Fruit fly (Drosophila melanogaster) whole organism, embryonic: ENCODE data around the gene Snapin.

Experiments used
- Awh ChIP-seq: fragments of 200-800 bp; sonication (Bioruptor generic); IDR thresholded peaks from 2 replicates; pipeline ENCODE4, ENCODE4 v1.3.6; 2022; ENCODE audit warnings: missing biosample characterization, missing genetic modification characterization
- Bdp1 ChIP-seq: fragments of 200-800 bp; sonication (Bioruptor generic); optimal IDR thresholded peaks from 3 replicates; lab custom pipeline; 2016; ENCODE audit warnings: missing biosample characterization, missing genetic modification characterization
- Blimp-1 ChIP-seq: fragments of 200-800 bp; sonication (Bioruptor generic); optimal IDR thresholded peaks from 3 replicates; lab custom pipeline; 2018; ENCODE audit warnings: missing biosample characterization, missing genetic modification characterization, mild to moderate bottlenecking, moderate library complexity, missing genetic modification reagents
- BtbVII ChIP-seq: fragments of 200-800 bp; sonication (Bioruptor generic); optimal IDR thresholded peaks from 3 replicates; lab custom pipeline; 2017; ENCODE audit warnings: missing biosample characterization, mild to moderate bottlenecking, missing genetic modification characterization
- C15 ChIP-seq: fragments of 200-800 bp; sonication (Bioruptor generic); IDR thresholded peaks from 3 replicates; pipeline ENCODE4 v1.3.6; 2022; ENCODE audit warnings: missing biosample characterization, missing genetic modification characterization
- CG1024 ChIP-seq: fragments of 200-800 bp; sonication (Bioruptor generic); IDR thresholded peaks from 2 replicates; pipeline ENCODE4 v1.3.6; 2022; ENCODE audit warnings: missing biosample characterization, missing genetic modification characterization
- CG10565 ChIP-seq: fragments of 200-800 bp; sonication (Bioruptor generic); optimal IDR thresholded peaks from 3 replicates; lab custom pipeline; 2016; ENCODE audit warnings: missing biosample characterization, mild to moderate bottlenecking, missing genetic modification characterization
- CG11696 ChIP-seq: fragments of 200-800 bp; sonication (Bioruptor generic); IDR thresholded peaks from 2 replicates; pipeline ENCODE4 v1.3.6; 2022; ENCODE audit warnings: missing biosample characterization, missing genetic modification characterization
- CG12071 ChIP-seq: fragments of 200-800 bp; sonication (Bioruptor generic); optimal IDR thresholded peaks from 3 replicates; lab custom pipeline; 2018; ENCODE audit warnings: missing biosample characterization, mild to moderate bottlenecking, missing genetic modification characterization
- CG1233 ChIP-seq: fragments of 200-800 bp; sonication (Bioruptor generic); optimal IDR thresholded peaks from 4 replicates; lab custom pipeline; 2018; ENCODE audit warnings: missing biosample characterization, mild to moderate bottlenecking, missing genetic modification characterization
- CG13296 ChIP-seq: fragments of 200-800 bp; sonication (Bioruptor generic); optimal IDR thresholded peaks from 3 replicates; lab custom pipeline; 2018; ENCODE audit warnings: missing biosample characterization, mild to moderate bottlenecking, missing genetic modification characterization
- CG15011 ChIP-seq: fragments of 200-800 bp; sonication (Bioruptor generic); optimal IDR thresholded peaks from 3 replicates; lab custom pipeline; 2018; ENCODE audit warnings: missing biosample characterization, mild to moderate bottlenecking, missing genetic modification characterization
- CG1529 ChIP-seq: fragments of 200-800 bp; sonication (Bioruptor generic); optimal IDR thresholded peaks from 3 replicates; lab custom pipeline; 2018; ENCODE audit warnings: missing biosample characterization, missing genetic modification characterization
- CG15479 ChIP-seq: fragments of 200-800 bp; sonication (Bioruptor generic); optimal IDR thresholded peaks from 3 replicates; lab custom pipeline; 2019; ENCODE audit warnings: missing biosample characterization, mild to moderate bottlenecking, missing genetic modification characterization, moderate library complexity
- CG16813 ChIP-seq: fragments of 200-800 bp; sonication (Bioruptor generic); IDR thresholded peaks from 3 replicates; pipeline ENCODE4 v1.3.6; 2022; ENCODE audit warnings: missing biosample characterization, missing genetic modification characterization; ENCODE audit not compliant: partially characterized antibody
- CG16815 ChIP-seq: fragments of 200-800 bp; sonication (Bioruptor generic); optimal IDR thresholded peaks from 3 replicates; lab custom pipeline; 2017; ENCODE audit warnings: missing biosample characterization, mild to moderate bottlenecking, missing genetic modification characterization
- CG17612 ChIP-seq: fragments of 200-800 bp; sonication (Bioruptor generic); IDR thresholded peaks from 2 replicates; pipeline ENCODE4 v1.3.6; 2022; ENCODE audit warnings: missing biosample characterization, missing genetic modification characterization
- CG18619 ChIP-seq: fragments of 200-800 bp; sonication (Bioruptor generic); optimal IDR thresholded peaks from 3 replicates; lab custom pipeline; 2017; ENCODE audit warnings: missing biosample characterization, mild to moderate bottlenecking, missing genetic modification characterization
- CG30431 ChIP-seq: fragments of 200-800 bp; sonication (Bioruptor generic); optimal IDR thresholded peaks from 2 replicates; lab custom pipeline; 2017; ENCODE audit warnings: missing biosample characterization, missing genetic modification characterization
- CG3995 ChIP-seq: fragments of 200-800 bp; sonication (Bioruptor generic); optimal IDR thresholded peaks from 3 replicates; lab custom pipeline; 2016; ENCODE audit warnings: missing biosample characterization, missing genetic modification characterization
- CG43689 ChIP-seq: fragments of 200-800 bp; sonication (Bioruptor generic); IDR thresholded peaks from 2 replicates; pipeline ENCODE4 v1.3.6; 2022; ENCODE audit warnings: missing biosample characterization, missing genetic modification characterization
- CG4404 ChIP-seq: fragments of 200-800 bp; sonication (Bioruptor generic); IDR thresholded peaks from 2 replicates; pipeline ENCODE4 v1.3.6; 2022; ENCODE audit warnings: missing biosample characterization, missing genetic modification characterization
- CG7786 ChIP-seq: fragments of 200-800 bp; sonication (Bioruptor generic); optimal IDR thresholded peaks from 2 replicates; lab custom pipeline; 2016; ENCODE audit warnings: missing biosample characterization, missing genetic modification characterization
- CG7963 ChIP-seq: fragments of 200-800 bp; sonication (Bioruptor generic); IDR thresholded peaks from 3 replicates; pipeline ENCODE4 v1.3.6; 2022; ENCODE audit warnings: missing biosample characterization, missing genetic modification characterization; ENCODE audit not compliant: partially characterized antibody
- CHES-1-like ChIP-seq: fragments of 200-800 bp; sonication (Bioruptor generic); optimal IDR thresholded peaks from 2 replicates; lab custom pipeline; 2016; ENCODE audit warnings: missing biosample characterization, missing genetic modification characterization
- H2.0 ChIP-seq: fragments of 200-800 bp; sonication (Bioruptor generic); IDR thresholded peaks from 2 replicates; pipeline ENCODE4 v1.3.6; 2022; ENCODE audit warnings: missing biosample characterization, missing genetic modification characterization
- HLH3B ChIP-seq: fragments of 200-800 bp; sonication (Bioruptor generic); IDR thresholded peaks from 2 replicates; pipeline ENCODE4 v1.3.6; 2022; ENCODE audit warnings: missing biosample characterization, missing genetic modification characterization
- Lim3 ChIP-seq: fragments of 200-800 bp; sonication (Bioruptor generic); IDR thresholded peaks from 2 replicates; pipeline ENCODE4 v1.3.6; 2022; ENCODE audit warnings: missing biosample characterization, missing genetic modification characterization
- Meics ChIP-seq: fragments of 200-800 bp; sonication (Bioruptor generic); optimal IDR thresholded peaks from 2 replicates; lab custom pipeline; 2017; ENCODE audit warnings: missing biosample characterization, mild to moderate bottlenecking, missing genetic modification characterization
- Mes4 ChIP-seq: fragments of 200-800 bp; sonication (Bioruptor generic); optimal IDR thresholded peaks from 2 replicates; lab custom pipeline; 2016; ENCODE audit warnings: missing biosample characterization, missing genetic modification characterization
- Nf-YA ChIP-seq: fragments of 200-800 bp; sonication (Bioruptor generic); IDR thresholded peaks from 2 replicates; pipeline ENCODE4 v1.3.6; 2022; ENCODE audit warnings: missing biosample characterization, missing genetic modification characterization
- Six4 ChIP-seq: fragments of 200-800 bp; sonication (Bioruptor generic); optimal IDR thresholded peaks from 2 replicates; lab custom pipeline; 2016; ENCODE audit warnings: missing biosample characterization, missing genetic modification characterization
- al ChIP-seq: fragments of 200-800 bp; sonication (Bioruptor generic); IDR thresholded peaks from 2 replicates; pipeline ENCODE4 v1.3.6; 2022; ENCODE audit warnings: missing biosample characterization, missing genetic modification characterization
- ato ChIP-seq: fragments of 200-800 bp; sonication (Bioruptor generic); IDR thresholded peaks from 2 replicates; pipeline ENCODE4 v1.3.6; 2022; ENCODE audit warnings: missing biosample characterization, missing genetic modification characterization; ENCODE audit not compliant: partially characterized antibody
- az2 ChIP-seq: fragments of 200-800 bp; sonication (Bioruptor generic); optimal IDR thresholded peaks from 3 replicates; lab custom pipeline; 2016; ENCODE audit warnings: missing biosample characterization, missing genetic modification characterization
- crc ChIP-seq: fragments of 200-800 bp; sonication (Bioruptor generic); optimal IDR thresholded peaks from 2 replicates; lab custom pipeline; 2016; ENCODE audit warnings: missing biosample characterization, missing genetic modification characterization
- dysf ChIP-seq: fragments of 200-800 bp; sonication (Bioruptor generic); IDR thresholded peaks from 3 replicates; pipeline ENCODE4 v1.3.6; 2022; ENCODE audit warnings: missing biosample characterization, missing genetic modification characterization
- emc ChIP-seq: fragments of 200-800 bp; sonication (Bioruptor generic); optimal IDR thresholded peaks from 2 replicates; lab custom pipeline; 2016; ENCODE audit warnings: missing biosample characterization, missing genetic modification characterization
- grn ChIP-seq: fragments of 200-800 bp; sonication (Bioruptor generic); optimal IDR thresholded peaks from 3 replicates; lab custom pipeline; 2017; ENCODE audit warnings: missing biosample characterization, missing genetic modification characterization
- insv ChIP-seq, 2 experiments: fragments of 200-800 bp; sonication (Bioruptor generic); optimal IDR thresholded peaks; 3 replicates each; lab custom pipeline; 2016 to 2018; ENCODE audit warnings: missing biosample characterization in 2 of 2, missing genetic modification characterization in 2 of 2
- klu ChIP-seq: fragments of 200-800 bp; sonication (Bioruptor generic); IDR thresholded peaks from 2 replicates; pipeline ENCODE4 v1.3.6; 2022; ENCODE audit warnings: missing biosample characterization, missing genetic modification characterization
- mam ChIP-seq: fragments of 200-800 bp; sonication (Bioruptor generic); optimal IDR thresholded peaks from 3 replicates; lab custom pipeline; 2016; ENCODE audit warnings: missing biosample characterization, missing genetic modification characterization
- mld ChIP-seq: fragments of 200-800 bp; sonication (Bioruptor generic); IDR thresholded peaks from 3 replicates; pipeline ENCODE4 v1.3.6; 2022; ENCODE audit warnings: missing biosample characterization, missing genetic modification characterization; ENCODE audit not compliant: partially characterized antibody
- nerfin-2 ChIP-seq: fragments of 200-800 bp; sonication (Bioruptor generic); IDR thresholded peaks from 2 replicates; pipeline ENCODE4 v1.3.6; 2022; ENCODE audit warnings: missing biosample characterization, missing genetic modification characterization; ENCODE audit not compliant: partially characterized antibody
- oc ChIP-seq: fragments of 200-800 bp; sonication (Bioruptor generic); optimal IDR thresholded peaks from 2 replicates; lab custom pipeline; 2018; ENCODE audit warnings: missing biosample characterization, mild to moderate bottlenecking, missing genetic modification characterization, moderate library complexity
- odd ChIP-seq: fragments of 200-800 bp; sonication (Bioruptor generic); optimal IDR thresholded peaks from 2 replicates; lab custom pipeline; 2017; ENCODE audit warnings: missing biosample characterization, mild to moderate bottlenecking, missing genetic modification characterization
- scrt ChIP-seq: fragments of 200-800 bp; sonication (Bioruptor generic); optimal IDR thresholded peaks from 2 replicates; lab custom pipeline; 2018; ENCODE audit warnings: missing biosample characterization, mild to moderate bottlenecking, missing genetic modification characterization, moderate library complexity
- tgo ChIP-seq: fragments of 200-800 bp; sonication (Bioruptor generic); IDR thresholded peaks from 3 replicates; pipeline ENCODE4 v1.3.6; 2022; ENCODE audit warnings: missing biosample characterization, missing genetic modification characterization
- tio ChIP-seq: fragments of 200-800 bp; sonication (Bioruptor generic); optimal IDR thresholded peaks from 2 replicates; lab custom pipeline; 2017; ENCODE audit warnings: missing biosample characterization, missing genetic modification characterization, inconsistent platforms
- trem ChIP-seq: fragments of 200-800 bp; optimal IDR thresholded peaks from 3 replicates; lab custom pipeline; 2019; ENCODE audit warnings: missing biosample characterization, mild to moderate bottlenecking, missing genetic modification characterization, moderate library complexity
- wor ChIP-seq: fragments of 200-800 bp; sonication (Bioruptor generic); IDR thresholded peaks from 2 replicates; pipeline ENCODE4 v1.3.6; 2022; ENCODE audit warnings: missing biosample characterization, missing genetic modification characterization

The Snapin gene

dm6 chr2L:2734946-2735345 lies 24.5 kb downstream of the Snapin start (continued):
- TF ChIP-seq oc (tag; lab: Kevin White, UChicago) (no peak), H2.0 (no peak), mam (GFP tag; lab: Kevin White, UChicago) (no peak), CHES-1-like (GFP tag; lab: Kevin White, UChicago) (peak; percentile 12), tgo (GFP tag; lab: Robert Waterston, UW) (no peak), Six4 (GFP tag; lab: Kevin White, UChicago) (no peak), CG7786 (GFP tag; lab: Kevin White, UChicago) (peak; percentile 21), CG10565 (GFP tag; lab: Kevin White, UChicago) (no peak), insv (GFP tag; optimal IDR thresholded peaks at IDR 0.05; lab: Kevin White, UChicago) (no peak), al (GFP tag; lab: Robert Waterston, UW) (peak; percentile 56; the same call in 1 of the 2 replicates), az2 (no peak), Awh (GFP tag; lab: Robert Waterston, UW) (no peak), Lim3 (GFP tag; lab: Robert Waterston, UW) (no peak)

dm6 chr2L:2734215-2734614 lies 25.3 kb downstream of the Snapin start:
- TF ChIP-seq CG3995 (peak; percentile 16), CG1024 (GFP tag; lab: Robert Waterston, UW) (no peak), mld (no peak), wor (GFP tag; lab: Robert Waterston, UW) (no peak), tio (GFP tag; lab: Kevin White, UChicago) (peak; percentile 56), klu (no peak), ato (GFP tag; lab: Robert Waterston, UW) (no peak), Lim3 (GFP tag; lab: Robert Waterston, UW) (no peak), CG17612 (no peak), CG7963 (GFP tag; lab: Robert Waterston, UW) (no peak), CG12071 (peak; percentile 6), CG43689 (GFP tag; lab: Robert Waterston, UW) (no peak), CG1233 (peak; percentile 21), C15 (GFP tag; lab: Robert Waterston, UW) (no peak), CG18619 (GFP tag; lab: Kevin White, UChicago) (peak; percentile 31), grn (GFP tag; lab: Kevin White, UChicago) (no peak), CG15011 (GFP tag; lab: Kevin White, UChicago) (no peak), CG4404 (GFP tag; lab: Robert Waterston, UW) (peak; percentile 49; the same call in 1 of the 2 replicates), odd (no peak), Mes4 (GFP tag; lab: Kevin White, UChicago) (no peak), HLH3B (GFP tag; lab: Robert Waterston, UW) (no peak), CG13296 (GFP tag; lab: Kevin White, UChicago) (peak; percentile 66), CG30431 (GFP tag; lab: Kevin White, UChicago) (no peak), emc (no peak), Blimp-1 (peak; percentile 55), Bdp1 (peak; percentile 2), CG15479 (no peak), insv (GFP tag; optimal IDR thresholded peaks at IDR 0.05; lab: Kevin White, UChicago) (no peak), crc (GFP tag; lab: Kevin White, UChicago) (peak; percentile 26), nerfin-2 (GFP tag; lab: Robert Waterston, UW) (no peak), trem (tag; lab: Kevin White, UChicago) (no peak), dysf (GFP tag; lab: Robert Waterston, UW) (peak; percentile 69; the same call in 2 of the 3 replicates), CG11696 (GFP tag; lab: Robert Waterston, UW) (no peak), BtbVII (peak; percentile 50), Nf-YA (GFP tag; lab: Robert Waterston, UW) (no peak), CG16815 (GFP tag; lab: Kevin White, UChicago) (peak; percentile 46), CG1529 (no peak), Meics (GFP tag; lab: Kevin White, UChicago) (peak; percentile 67), CG16813 (GFP tag; lab: Robert Waterston, UW) (no peak), scrt (GFP tag; lab: Kevin White, UChicago) (peak; percentile 54)
